Fruit fly (Drosophila melanogaster) whole organism, embryonic: ENCODE data around the gene Vps2.

Experiments used
- B-H1 ChIP-seq: fragments of 200-800 bp; sonication (Bioruptor generic); IDR thresholded peaks from 3 replicates; pipeline ENCODE4 v1.3.6; 2022; ENCODE audit warnings: missing biosample characterization, missing genetic modification characterization
- CG10543 ChIP-seq: fragments of 200-800 bp; sonication (Bioruptor generic); optimal IDR thresholded peaks from 3 replicates; lab custom pipeline; 2017; ENCODE audit warnings: missing biosample characterization, mild to moderate bottlenecking, missing genetic modification characterization, moderate library complexity
- CG11085 ChIP-seq: fragments of 200-800 bp; sonication (Bioruptor generic); IDR thresholded peaks from 2 replicates; pipeline ENCODE4 v1.3.6; 2022; ENCODE audit warnings: missing biosample characterization, missing genetic modification characterization
- CG11093 ChIP-seq: fragments of 200-800 bp; sonication (Bioruptor generic); IDR thresholded peaks from 3 replicates; pipeline ENCODE4 v1.3.6; 2022; ENCODE audit warnings: missing biosample characterization, missing genetic modification characterization
- CG11398 ChIP-seq: fragments of 200-800 bp; sonication (Bioruptor generic); optimal IDR thresholded peaks from 2 replicates; lab custom pipeline; 2016; ENCODE audit warnings: missing biosample characterization, missing genetic modification characterization
- CG11456 ChIP-seq: fragments of 200-800 bp; sonication (Bioruptor generic); IDR thresholded peaks from 3 replicates; pipeline ENCODE4 v1.3.6; 2022; ENCODE audit warnings: missing biosample characterization, missing genetic modification characterization
- CG12391 ChIP-seq: fragments of 200-800 bp; sonication (Bioruptor generic); optimal IDR thresholded peaks from 3 replicates; lab custom pipeline; 2018; ENCODE audit warnings: missing biosample characterization, mild to moderate bottlenecking, missing genetic modification characterization, moderate library complexity
- CG17912 ChIP-seq: fragments of 200-800 bp; sonication (Bioruptor generic); optimal IDR thresholded peaks from 2 replicates; lab custom pipeline; 2018; ENCODE audit warnings: missing biosample characterization, mild to moderate bottlenecking, missing genetic modification characterization
- CG1832 ChIP-seq: fragments of 200-800 bp; sonication (Bioruptor generic); optimal IDR thresholded peaks from 2 replicates; lab custom pipeline; 2017; ENCODE audit warnings: missing biosample characterization, mild to moderate bottlenecking, missing genetic modification characterization, inconsistent platforms
- CG2116 ChIP-seq: fragments of 200-800 bp; sonication (Bioruptor generic); optimal IDR thresholded peaks from 3 replicates; lab custom pipeline; 2018; ENCODE audit warnings: missing biosample characterization, mild to moderate bottlenecking, missing genetic modification characterization
- CG4404 ChIP-seq: fragments of 200-800 bp; sonication (Bioruptor generic); IDR thresholded peaks from 2 replicates; pipeline ENCODE4 v1.3.6; 2022; ENCODE audit warnings: missing biosample characterization, missing genetic modification characterization
- CG6791 ChIP-seq: fragments of 200-800 bp; sonication (Bioruptor generic); IDR thresholded peaks from 3 replicates; pipeline ENCODE4 v1.3.6; 2022; ENCODE audit warnings: missing biosample characterization, missing genetic modification characterization; ENCODE audit not compliant: partially characterized antibody
- CG8924 ChIP-seq: fragments of 200-800 bp; optimal IDR thresholded peaks from 3 replicates; lab custom pipeline; 2019; ENCODE audit warnings: missing biosample characterization, mild to moderate bottlenecking, missing genetic modification characterization, moderate library complexity
- CG8944 ChIP-seq: fragments of 200-800 bp; sonication (Bioruptor generic); optimal IDR thresholded peaks from 3 replicates; lab custom pipeline; 2016; ENCODE audit warnings: missing biosample characterization, missing genetic modification characterization
- CTCF ChIP-seq: fragments of 200-800 bp; sonication (Bioruptor generic); optimal IDR thresholded peaks from 2 replicates; lab custom pipeline; 2017; ENCODE audit warnings: missing biosample characterization, mild to moderate bottlenecking, missing genetic modification characterization, moderate library complexity
- CoRest ChIP-seq: fragments of 200-800 bp; sonication (Bioruptor generic); optimal IDR thresholded peaks from 3 replicates; lab custom pipeline; 2018; ENCODE audit warnings: missing biosample characterization, mild to moderate bottlenecking, missing genetic modification characterization, moderate library complexity
- CrebB ChIP-seq: fragments of 200-800 bp; sonication (Bioruptor generic); optimal IDR thresholded peaks from 3 replicates; lab custom pipeline; 2018; ENCODE audit warnings: missing biosample characterization, mild to moderate bottlenecking, missing genetic modification characterization
- D19A ChIP-seq: fragments of 200-800 bp; optimal IDR thresholded peaks from 3 replicates; lab custom pipeline; 2019; ENCODE audit warnings: missing biosample characterization, mild to moderate bottlenecking, missing genetic modification characterization, moderate library complexity
- Dek ChIP-seq: fragments of 200-800 bp; sonication (Bioruptor generic); optimal IDR thresholded peaks from 3 replicates; lab custom pipeline; 2019; ENCODE audit warnings: missing biosample characterization, mild to moderate bottlenecking, missing genetic modification characterization, moderate library complexity
- Dip3 ChIP-seq: fragments of 200-800 bp; sonication (Bioruptor generic); optimal IDR thresholded peaks from 3 replicates; lab custom pipeline; 2016; ENCODE audit warnings: missing biosample characterization, missing genetic modification characterization
- Dll ChIP-seq: fragments of 200-800 bp; sonication (Bioruptor generic); IDR thresholded peaks from 4 replicates; pipeline ENCODE4 v1.3.6; 2022; ENCODE audit warnings: missing biosample characterization, missing genetic modification characterization; ENCODE audit not compliant: partially characterized antibody
- GATAe ChIP-seq: fragments of 200-800 bp; sonication (Bioruptor generic); conservative IDR thresholded peaks from 2 replicates; pipeline ENCODE4 v1.3.6; 2022; ENCODE audit warnings: missing biosample characterization, missing genetic modification characterization
- Gug ChIP-seq: fragments of 200-800 bp; sonication (Bioruptor generic); IDR thresholded peaks from 4 replicates; pipeline ENCODE4 v1.3.6; 2022; ENCODE audit warnings: missing biosample characterization, missing genetic modification characterization
- H15 ChIP-seq: fragments of 200-800 bp; sonication (Bioruptor generic); IDR thresholded peaks from 3 replicates; pipeline ENCODE4 v1.3.6; 2022; ENCODE audit warnings: missing biosample characterization, missing genetic modification characterization
- Hmx ChIP-seq: fragments of 200-800 bp; sonication (Bioruptor generic); optimal IDR thresholded peaks from 2 replicates; lab custom pipeline; 2016; ENCODE audit warnings: missing biosample characterization, missing genetic modification characterization
- Kr ChIP-seq: fragments of 200-800 bp; sonication (Bioruptor generic); optimal IDR thresholded peaks from 2 replicates; lab custom pipeline; 2017; ENCODE audit warnings: missing biosample characterization, mild to moderate bottlenecking, missing genetic modification characterization
- Lhr ChIP-seq: fragments of 200-800 bp; sonication (Bioruptor generic); optimal IDR thresholded peaks from 3 replicates; lab custom pipeline; 2017; ENCODE audit warnings: mild to moderate bottlenecking, missing biosample characterization, missing genetic modification reagents, missing genetic modification characterization
- Lim3 ChIP-seq: fragments of 200-800 bp; sonication (Bioruptor generic); IDR thresholded peaks from 2 replicates; pipeline ENCODE4 v1.3.6; 2022; ENCODE audit warnings: missing biosample characterization, missing genetic modification characterization
- Mad ChIP-seq: fragments of 200-800 bp; sonication (Bioruptor generic); optimal IDR thresholded peaks from 2 replicates; lab custom pipeline; 2016; ENCODE audit warnings: missing biosample characterization, missing genetic modification characterization
- NC2β ChIP-seq: fragments of 200-800 bp; sonication (Bioruptor generic); optimal IDR thresholded peaks from 2 replicates; lab custom pipeline; 2016; ENCODE audit warnings: missing biosample characterization, missing genetic modification characterization
- Neu2 ChIP-seq: fragments of 200-800 bp; sonication (Bioruptor generic); optimal IDR thresholded peaks from 3 replicates; lab custom pipeline; 2016; ENCODE audit warnings: missing biosample characterization, missing genetic modification characterization, borderline replicate concordance
- Sin3A ChIP-seq: fragments of >200 bp; optimal IDR thresholded peaks from 2 replicates; lab custom pipeline; 2018
- aop ChIP-seq: fragments of 200-800 bp; sonication (Bioruptor generic); IDR thresholded peaks from 2 replicates; pipeline ENCODE4 v1.3.6; 2022; ENCODE audit warnings: missing biosample characterization, missing genetic modification characterization
- bowl ChIP-seq: fragments of 200-800 bp; sonication (Bioruptor generic); IDR thresholded peaks from 2 replicates; pipeline ENCODE4 v1.3.6; 2022; ENCODE audit warnings: missing biosample characterization, missing genetic modification characterization
- btn ChIP-seq: fragments of 200-800 bp; sonication (Bioruptor generic); optimal IDR thresholded peaks from 2 replicates; lab custom pipeline; 2016; ENCODE audit warnings: missing biosample characterization, missing genetic modification characterization
- gcm2 ChIP-seq: fragments of 200-800 bp; sonication (Bioruptor generic); optimal IDR thresholded peaks from 2 replicates; lab custom pipeline; 2016; ENCODE audit warnings: missing biosample characterization, missing genetic modification characterization
- grn ChIP-seq: fragments of 200-800 bp; sonication (Bioruptor generic); optimal IDR thresholded peaks from 3 replicates; lab custom pipeline; 2017; ENCODE audit warnings: missing biosample characterization, missing genetic modification characterization
- ham ChIP-seq: fragments of 200-800 bp; sonication (Bioruptor generic); IDR thresholded peaks from 2 replicates; pipeline ENCODE4 v1.3.6; 2022; ENCODE audit warnings: missing biosample characterization, missing genetic modification characterization
- hkb ChIP-seq, 2 experiments: fragments of 200-800 bp in 1 of 2; fragments of >200 bp in 1 of 2; sonication (Bioruptor generic) in 1 of 2; IDR thresholded peaks in 1 of 2; optimal IDR thresholded peaks in 1 of 2; 2 replicates each; pipeline versions ENCODE4 v1.3.6 to Lab custom; 2017 to 2022; ENCODE audit warnings: missing biosample characterization in 1 of 2, missing genetic modification characterization in 1 of 2
- lmd ChIP-seq: fragments of 200-800 bp; sonication (Bioruptor generic); IDR thresholded peaks from 2 replicates; pipeline ENCODE4 v1.3.6; 2022; ENCODE audit warnings: missing biosample characterization, missing genetic modification characterization
- lola ChIP-seq, 3 experiments: fragments of >200 bp in 2 of 3; fragments of 200-800 bp in 1 of 3; sonication (Bioruptor generic) in 1 of 3; optimal IDR thresholded peaks; 2 replicates each; lab custom pipeline; 2017 to 2019; ENCODE audit warnings: missing biosample characterization in 3 of 3, missing genetic modification characterization in 3 of 3, mild to moderate bottlenecking in 1 of 3, moderate library complexity in 1 of 3
- mam ChIP-seq: fragments of 200-800 bp; sonication (Bioruptor generic); optimal IDR thresholded peaks from 3 replicates; lab custom pipeline; 2016; ENCODE audit warnings: missing biosample characterization, missing genetic modification characterization
- p53 ChIP-seq: fragments of 200-800 bp; sonication (Bioruptor generic); optimal IDR thresholded peaks from 2 replicates; lab custom pipeline; 2016; ENCODE audit warnings: missing biosample characterization, missing genetic modification characterization
- pb ChIP-seq: fragments of 200-800 bp; sonication (Bioruptor generic); optimal IDR thresholded peaks from 3 replicates; lab custom pipeline; 2016; ENCODE audit warnings: missing biosample characterization, missing genetic modification characterization
- peb ChIP-seq: fragments of 200-800 bp; sonication (Bioruptor generic); IDR thresholded peaks from 2 replicates; pipeline ENCODE4 v1.3.6; 2022; ENCODE audit warnings: missing biosample characterization, missing genetic modification characterization
- pita ChIP-seq: fragments of 200-800 bp; sonication (Bioruptor generic); optimal IDR thresholded peaks from 2 replicates; lab custom pipeline; 2017; ENCODE audit warnings: missing biosample characterization, mild to moderate bottlenecking, missing genetic modification characterization
- sr ChIP-seq: fragments of 200-800 bp; sonication (Bioruptor generic); IDR thresholded peaks from 3 replicates; pipeline ENCODE4 v1.3.6; 2022; ENCODE audit warnings: missing biosample characterization, missing genetic modification characterization
- tin ChIP-seq: fragments of 200-800 bp; sonication (Bioruptor generic); optimal IDR thresholded peaks from 3 replicates; lab custom pipeline; 2016; ENCODE audit warnings: missing biosample characterization, missing genetic modification characterization
- z ChIP-seq: fragments of 200-800 bp; sonication (Bioruptor generic); IDR thresholded peaks from 3 replicates; pipeline ENCODE4 v1.3.6; 2022; ENCODE audit warnings: missing biosample characterization, missing genetic modification characterization
- zfh2 ChIP-seq: fragments of 200-800 bp; sonication (Bioruptor generic); optimal IDR thresholded peaks from 2 replicates; lab custom pipeline; 2016; ENCODE audit warnings: missing biosample characterization, missing genetic modification characterization

The Vps2 gene

dm6 chr3R:26041417-26042101 lies 11.1 kb upstream of the Vps2 start, which contains the start of gene gro (continued):
- no peak for TF ChIP-seq Kr (GFP tag; lab: Kevin White, UChicago)
- TF ChIP-seq tin (GFP tag; lab: Kevin White, UChicago) = peak; percentile 75
- peak; percentile 70 for TF ChIP-seq CG8944 (GFP tag; lab: Kevin White, UChicago)
- peak; percentile 36 for TF ChIP-seq btn
- peak; percentile 90 for TF ChIP-seq CG6791 (GFP tag; lab: Robert Waterston, UW)
- peak; percentile 84 for TF ChIP-seq mam
- peak; percentile 83 for TF ChIP-seq Mad (GFP tag; lab: Kevin White, UChicago)
- peak; percentile 55; the same call in 3 of the 4 replicates for TF ChIP-seq Gug (GFP tag; lab: Robert Waterston, UW)
- peak; percentile 53 for TF ChIP-seq pb
- peak; percentile 37; the same call in 2 of the 3 replicates for TF ChIP-seq B-H1 (GFP tag; lab: Robert Waterston, UW)
- TF ChIP-seq Sin3A (lab: Kevin White, UChicago) = peak; percentile 80
- no peak for TF ChIP-seq pita (GFP tag; lab: Kevin White, UChicago)
- TF ChIP-seq Lim3 = no peak
- peak; percentile 84 for TF ChIP-seq Lhr (GFP tag; lab: Kevin White, UChicago)
- peak; percentile 49; the same call in 1 of the 3 replicates for TF ChIP-seq H15 (GFP tag; lab: Robert Waterston, UW)
- no peak for TF ChIP-seq CG11093 (GFP tag; lab: Robert Waterston, UW)
- no peak for TF ChIP-seq CG1832 (GFP tag; lab: Kevin White, UChicago)
- peak; percentile 71 for TF ChIP-seq CoRest
- peak; percentile 4 for TF ChIP-seq D19A (tag; lab: Kevin White, UChicago)
- TF ChIP-seq lola (GFP tag; optimal IDR thresholded peaks at IDR 0.05; lab: Kevin White, UChicago) = peak in 1 of 3 experiments; percentile 15
- TF ChIP-seq CG11456 (GFP tag; lab: Robert Waterston, UW) = peak; percentile 76; the same call in 2 of the 3 replicates
- TF ChIP-seq ham (GFP tag; lab: Robert Waterston, UW) = no peak
- peak; percentile 76 for TF ChIP-seq Dll (GFP tag; lab: Robert Waterston, UW)
- no peak for TF ChIP-seq z
- TF ChIP-seq CTCF (GFP tag; lab: Kevin White, UChicago) = peak; percentile 21
- TF ChIP-seq peb = 0 out of 2 replicates have a peak, but pooled peaks have one; percentile 27
- no peak for TF ChIP-seq bowl (GFP tag; lab: Robert Waterston, UW)
- peak; percentile 73 for TF ChIP-seq CG17912 (GFP tag; lab: Kevin White, UChicago)
- peak; percentile 81 for TF ChIP-seq NC2β (GFP tag; lab: Kevin White, UChicago)
- TF ChIP-seq Dip3 (GFP tag; lab: Kevin White, UChicago) = peak; percentile 75
- TF ChIP-seq gcm2 = no peak
- peak; percentile 67 for TF ChIP-seq CG8924
- TF ChIP-seq CG11398 (GFP tag; lab: Kevin White, UChicago) = peak; percentile 24
- peak; percentile 27; the same call in 1 of the 2 replicates for TF ChIP-seq CG4404 (GFP tag; lab: Robert Waterston, UW)
- TF ChIP-seq Neu2 = no peak
- TF ChIP-seq CrebB (tag; lab: Kevin White, UChicago) = no peak
- no peak for TF ChIP-seq aop (GFP tag; lab: Robert Waterston, UW)
- no peak for TF ChIP-seq hkb (optimal IDR thresholded peaks at IDR 0.05; lab: Kevin White, UChicago)
- peak; percentile 75 for TF ChIP-seq hkb (GFP tag; IDR thresholded peaks at IDR 0.05; lab: Robert Waterston, UW)
- peak; percentile 56 for TF ChIP-seq Hmx
- TF ChIP-seq CG2116 (GFP tag; lab: Kevin White, UChicago) = peak; percentile 100
- peak; percentile 44; the same call in 1 of the 2 replicates for TF ChIP-seq lmd (GFP tag; lab: Robert Waterston, UW)
- peak; percentile 27 for TF ChIP-seq grn
- peak; percentile 78 for TF ChIP-seq CG12391
- peak; percentile 60; the same call in 1 of the 2 replicates for TF ChIP-seq CG11085 (GFP tag; lab: Robert Waterston, UW)
- no peak for TF ChIP-seq GATAe (GFP tag; lab: Robert Waterston, UW)
- TF ChIP-seq p53 (GFP tag; lab: Kevin White, UChicago) = peak; percentile 68
- peak; percentile 47 for TF ChIP-seq Dek (tag; lab: Kevin White, UChicago)
- TF ChIP-seq zfh2 (GFP tag; lab: Kevin White, UChicago) = peak; percentile 72
- TF ChIP-seq sr (GFP tag; lab: Robert Waterston, UW) = 0 out of 3 replicates have a peak, but pooled peaks have one; percentile 14
- peak; percentile 75 for TF ChIP-seq CG10543 (GFP tag; lab: Kevin White, UChicago)
